Fruit fly (Drosophila melanogaster) whole organism, embryonic: Measurements from ENCODE around the gene CG5790.
A peak's percentile ranks its signal among the peaks of the same experiment; 100 is the strongest.

ENCODE experiments used
- Antp ChIP-seq: fragments of 200-800 bp; sonication (Bioruptor generic); optimal IDR thresholded peaks from 3 replicates; lab custom pipeline; 2016; ENCODE audit warnings: missing biosample characterization, missing genetic modification characterization
- BtbVII ChIP-seq: fragments of 200-800 bp; sonication (Bioruptor generic); optimal IDR thresholded peaks from 3 replicates; lab custom pipeline; 2017; ENCODE audit warnings: missing biosample characterization, mild to moderate bottlenecking, missing genetic modification characterization
- CG10462 ChIP-seq: fragments of 200-800 bp; sonication (Bioruptor generic); optimal IDR thresholded peaks from 2 replicates; lab custom pipeline; 2016; ENCODE audit warnings: missing biosample characterization, missing genetic modification characterization
- CG11560 ChIP-seq: fragments of 200-800 bp; sonication (Bioruptor generic); IDR thresholded peaks from 3 replicates; pipeline ENCODE4 v1.3.6; 2022; ENCODE audit warnings: missing biosample characterization, missing genetic modification characterization
- CG11723 ChIP-seq: fragments of 200-800 bp; sonication (Bioruptor generic); optimal IDR thresholded peaks from 2 replicates; lab custom pipeline; 2017; ENCODE audit warnings: missing biosample characterization, mild to moderate bottlenecking, missing genetic modification characterization
- CG12391 ChIP-seq: fragments of 200-800 bp; sonication (Bioruptor generic); optimal IDR thresholded peaks from 3 replicates; lab custom pipeline; 2018; ENCODE audit warnings: missing biosample characterization, mild to moderate bottlenecking, missing genetic modification characterization, moderate library complexity
- CG1603 ChIP-seq: fragments of 200-800 bp; sonication (Bioruptor generic); optimal IDR thresholded peaks from 2 replicates; lab custom pipeline; 2019; ENCODE audit warnings: missing biosample characterization, mild to moderate bottlenecking, missing genetic modification characterization, moderate library complexity
- CG16815 ChIP-seq: fragments of 200-800 bp; sonication (Bioruptor generic); optimal IDR thresholded peaks from 3 replicates; lab custom pipeline; 2017; ENCODE audit warnings: missing biosample characterization, mild to moderate bottlenecking, missing genetic modification characterization
- CG17568 ChIP-seq: fragments of 200-800 bp; sonication (Bioruptor generic); optimal IDR thresholded peaks from 2 replicates; lab custom pipeline; 2018; ENCODE audit warnings: missing biosample characterization, mild to moderate bottlenecking, missing genetic modification characterization, moderate library complexity
- CG2199 ChIP-seq: fragments of 200-800 bp; sonication (Bioruptor generic); IDR thresholded peaks from 3 replicates; pipeline ENCODE4 v1.3.6; 2022; ENCODE audit warnings: missing biosample characterization, missing genetic modification characterization
- CG3726 ChIP-seq: fragments of 200-800 bp; sonication (Bioruptor generic); IDR thresholded peaks from 3 replicates; pipeline ENCODE4, ENCODE4 v1.3.6; 2022; ENCODE audit warnings: missing biosample characterization, missing genetic modification characterization
- CG4854 ChIP-seq: fragments of 200-800 bp; sonication (Bioruptor generic); optimal IDR thresholded peaks from 2 replicates; lab custom pipeline; 2016; ENCODE audit warnings: missing biosample characterization, missing genetic modification characterization, inconsistent platforms
- CG6272 ChIP-seq: fragments of 200-800 bp; sonication (Bioruptor generic); IDR thresholded peaks from 2 replicates; pipeline ENCODE4 v1.3.6; 2022; ENCODE audit warnings: missing biosample characterization, missing genetic modification characterization
- CG6654 ChIP-seq: fragments of 200-800 bp; sonication (Bioruptor generic); optimal IDR thresholded peaks from 2 replicates; lab custom pipeline; 2017; ENCODE audit warnings: missing biosample characterization, mild to moderate bottlenecking, missing genetic modification characterization
- CG6765 ChIP-seq: fragments of 200-800 bp; sonication (Bioruptor generic); optimal IDR thresholded peaks from 3 replicates; lab custom pipeline; 2017; ENCODE audit warnings: missing biosample characterization, mild to moderate bottlenecking, missing genetic modification characterization
- CG9817 ChIP-seq: fragments of 200-800 bp; sonication (Bioruptor generic); optimal IDR thresholded peaks from 2 replicates; lab custom pipeline; 2018; ENCODE audit warnings: missing biosample characterization, mild to moderate bottlenecking, missing genetic modification characterization, moderate library complexity
- D ChIP-seq, 2 experiments: fragments of 200-800 bp in 1 of 2; fragments of >200 bp in 1 of 2; sonication (Bioruptor generic) in 1 of 2; optimal IDR thresholded peaks; 2 replicates in 1 of 2; 3 replicates in 1 of 2; lab custom pipeline; 2017; ENCODE audit warnings: mild to moderate bottlenecking in 1 of 2, missing biosample characterization in 1 of 2, missing genetic modification characterization in 1 of 2, missing genetic modification reagents in 1 of 2
- Eip74EF ChIP-seq, 2 experiments: fragments of 200-800 bp in 1 of 2; fragments of >200 bp in 1 of 2; sonication (Bioruptor generic) in 1 of 2; optimal IDR thresholded peaks; 2 replicates each; lab custom pipeline; 2017 to 2019; ENCODE audit warnings: missing biosample characterization in 2 of 2, missing genetic modification characterization in 2 of 2, mild to moderate bottlenecking in 1 of 2, moderate library complexity in 1 of 2
- Gsc ChIP-seq: fragments of 200-800 bp; sonication (Bioruptor generic); IDR thresholded peaks from 2 replicates; pipeline ENCODE4 v1.3.6; 2022; ENCODE audit warnings: missing biosample characterization, missing genetic modification characterization
- HLH3B ChIP-seq: fragments of 200-800 bp; sonication (Bioruptor generic); IDR thresholded peaks from 2 replicates; pipeline ENCODE4 v1.3.6; 2022; ENCODE audit warnings: missing biosample characterization, missing genetic modification characterization
- Pdp1 ChIP-seq, 2 experiments: fragments of 200-800 bp; sonication (Bioruptor generic); optimal IDR thresholded peaks; 3 replicates each; lab custom pipeline; 2016; ENCODE audit warnings: missing biosample characterization in 2 of 2, missing genetic modification characterization in 2 of 2, mild to moderate bottlenecking in 1 of 2, moderate library complexity in 1 of 2
- Sox102F ChIP-seq: fragments of 200-800 bp; sonication (Bioruptor generic); optimal IDR thresholded peaks from 2 replicates; lab custom pipeline; 2018; ENCODE audit warnings: missing biosample characterization, mild to moderate bottlenecking, missing genetic modification characterization, moderate library complexity
- Sry-β ChIP-seq: fragments of 200-800 bp; sonication (Bioruptor generic); optimal IDR thresholded peaks from 2 replicates; lab custom pipeline; 2018; ENCODE audit warnings: missing biosample characterization, mild to moderate bottlenecking, missing genetic modification characterization, moderate library complexity
- Ssrp ChIP-seq: fragments of 200-800 bp; sonication (Bioruptor generic); optimal IDR thresholded peaks from 2 replicates; lab custom pipeline; 2018; ENCODE audit warnings: missing biosample characterization, mild to moderate bottlenecking, missing genetic modification characterization, moderate library complexity
- Xbp1 ChIP-seq: fragments of 200-800 bp; sonication (Bioruptor generic); optimal IDR thresholded peaks from 3 replicates; lab custom pipeline; 2016; ENCODE audit warnings: missing biosample characterization, mild to moderate bottlenecking, missing genetic modification characterization
- aop ChIP-seq: fragments of 200-800 bp; sonication (Bioruptor generic); IDR thresholded peaks from 2 replicates; pipeline ENCODE4 v1.3.6; 2022; ENCODE audit warnings: missing biosample characterization, missing genetic modification characterization
- ato ChIP-seq: fragments of 200-800 bp; sonication (Bioruptor generic); IDR thresholded peaks from 2 replicates; pipeline ENCODE4 v1.3.6; 2022; ENCODE audit warnings: missing biosample characterization, missing genetic modification characterization; ENCODE audit not compliant: partially characterized antibody
- bcd ChIP-seq: fragments of 200-800 bp; sonication (Bioruptor generic); optimal IDR thresholded peaks from 2 replicates; lab custom pipeline; 2017; ENCODE audit warnings: missing biosample characterization, mild to moderate bottlenecking, missing genetic modification characterization
- crp ChIP-seq, 2 experiments: fragments of 200-800 bp; sonication (Bioruptor generic); optimal IDR thresholded peaks; 2 replicates in 1 of 2; 3 replicates in 1 of 2; lab custom pipeline; 2017; ENCODE audit warnings: missing biosample characterization in 2 of 2, missing genetic modification characterization in 2 of 2, mild to moderate bottlenecking in 1 of 2, moderate library complexity in 1 of 2
- dan ChIP-seq: fragments of 200-800 bp; sonication (Bioruptor generic); IDR thresholded peaks from 2 replicates; pipeline ENCODE4 v1.3.6; 2022; ENCODE audit warnings: missing biosample characterization, missing genetic modification characterization
- dati ChIP-seq: fragments of 200-800 bp; sonication (Bioruptor generic); IDR thresholded peaks from 2 replicates; pipeline ENCODE4 v1.3.6; 2022; ENCODE audit warnings: missing biosample characterization, missing genetic modification characterization
- dmrt11E ChIP-seq: fragments of 200-800 bp; sonication (Bioruptor generic); optimal IDR thresholded peaks from 3 replicates; lab custom pipeline; 2018; ENCODE audit warnings: missing biosample characterization, mild to moderate bottlenecking, missing genetic modification characterization, moderate library complexity
- dpn ChIP-seq, 2 experiments: fragments of 200-800 bp; sonication (Bioruptor generic); optimal IDR thresholded peaks; 3 replicates each; lab custom pipeline; 2016; ENCODE audit warnings: missing biosample characterization in 2 of 2, missing genetic modification characterization in 2 of 2
- ftz-f1 ChIP-seq: fragments of 200-800 bp; sonication (Bioruptor generic); optimal IDR thresholded peaks from 2 replicates; lab custom pipeline; 2016; ENCODE audit warnings: missing biosample characterization, missing genetic modification characterization
- gsb-n ChIP-seq: fragments of 200-800 bp; sonication (Bioruptor generic); optimal IDR thresholded peaks from 3 replicates; lab custom pipeline; 2018; ENCODE audit warnings: missing biosample characterization, mild to moderate bottlenecking, missing genetic modification characterization
- inv ChIP-seq: fragments of 200-800 bp; sonication (Bioruptor generic); IDR thresholded peaks from 2 replicates; pipeline ENCODE4 v1.3.6; 2022; ENCODE audit warnings: missing biosample characterization, missing genetic modification characterization; ENCODE audit not compliant: partially characterized antibody
- jigr1 ChIP-seq: fragments of 200-800 bp; sonication (Bioruptor generic); IDR thresholded peaks from 3 replicates; pipeline ENCODE4 v1.3.6; 2022; ENCODE audit warnings: missing biosample characterization, missing genetic modification characterization
- jing ChIP-seq: fragments of 200-800 bp; sonication (Bioruptor generic); optimal IDR thresholded peaks from 2 replicates; lab custom pipeline; 2018; ENCODE audit warnings: missing biosample characterization, mild to moderate bottlenecking, missing genetic modification characterization
- org-1 ChIP-seq: fragments of 200-800 bp; sonication (Bioruptor generic); optimal IDR thresholded peaks from 2 replicates; lab custom pipeline; 2017; ENCODE audit warnings: missing biosample characterization, missing genetic modification characterization
- ranshi ChIP-seq: fragments of 200-800 bp; sonication (Bioruptor generic); IDR thresholded peaks from 2 replicates; pipeline ENCODE4 v1.3.6; 2022; ENCODE audit warnings: missing biosample characterization, missing genetic modification characterization
- sd ChIP-seq: fragments of 200-800 bp; sonication (Bioruptor generic); optimal IDR thresholded peaks from 3 replicates; lab custom pipeline; 2018; ENCODE audit warnings: missing biosample characterization, mild to moderate bottlenecking, missing genetic modification characterization, moderate library complexity
- sens-2 ChIP-seq: fragments of 200-800 bp; sonication (Bioruptor generic); IDR thresholded peaks from 2 replicates; pipeline ENCODE4 v1.3.6; 2022; ENCODE audit warnings: missing biosample characterization, missing genetic modification characterization
- sima ChIP-seq: fragments of 200-800 bp; sonication (Bioruptor generic); optimal IDR thresholded peaks from 2 replicates; lab custom pipeline; 2016; ENCODE audit warnings: missing biosample characterization, missing genetic modification characterization
- slbo ChIP-seq: fragments of 200-800 bp; sonication (Bioruptor generic); IDR thresholded peaks from 2 replicates; pipeline ENCODE4 v1.3.6; 2022; ENCODE audit warnings: missing biosample characterization, missing genetic modification characterization
- sna ChIP-seq: fragments of 200-800 bp; sonication (Bioruptor generic); IDR thresholded peaks from 2 replicates; pipeline ENCODE4 v1.3.6; 2022; ENCODE audit warnings: missing biosample characterization, missing genetic modification characterization; ENCODE audit not compliant: partially characterized antibody
- stwl ChIP-seq: fragments of 200-800 bp; sonication (Bioruptor generic); optimal IDR thresholded peaks from 3 replicates; lab custom pipeline; 2018; ENCODE audit warnings: missing biosample characterization, mild to moderate bottlenecking, missing genetic modification characterization, moderate library complexity
- tna ChIP-seq: fragments of 200-800 bp; sonication (Bioruptor generic); IDR thresholded peaks from 2 replicates; pipeline ENCODE4 v1.3.6; 2022; ENCODE audit warnings: missing biosample characterization, missing genetic modification characterization; ENCODE audit not compliant: partially characterized antibody

Gene CG5790

dm6 chr2L:18319577-18320316 lies 25.1 kb downstream of the CG5790 start, which contains the start of gene Fas3 (continued):
- TF ChIP-seq jing (peak; percentile 2), CG4854 (GFP tag; lab: Kevin White, UChicago) (no peak), CG2199 (GFP tag; lab: Robert Waterston, UW) (peak; percentile 97), bcd (GFP tag; lab: Kevin White, UChicago) (no peak), sima (no peak), aop (GFP tag; lab: Robert Waterston, UW) (no peak), Ssrp (tag; lab: Kevin White, UChicago) (peak; percentile 1), HLH3B (GFP tag; lab: Robert Waterston, UW) (0 out of 2 replicates have a peak, but pooled peaks have one; percentile 10), Gsc (GFP tag; lab: Robert Waterston, UW) (no peak), gsb-n (tag; lab: Kevin White, UChicago) (peak; percentile 30), D (optimal IDR thresholded peaks at IDR 0.05; lab: Kevin White, UChicago) (no peak), D (GFP tag; optimal IDR thresholded peaks at IDR 0.05; lab: Kevin White, UChicago) (peak; percentile 37), CG12391 (tag; lab: Kevin White, UChicago) (no peak), stwl (tag; lab: Kevin White, UChicago) (peak; percentile 36), Pdp1 (GFP tag; optimal IDR thresholded peaks at IDR 0.05; lab: Kevin White, UChicago) (peak in 1 of 2 experiments; percentile 88), ftz-f1 (GFP tag; lab: Kevin White, UChicago) (peak; percentile 48), sna (0 out of 2 replicates have a peak, but pooled peaks have one; percentile 39), CG1603 (peak; percentile 34), CG6272 (GFP tag; lab: Robert Waterston, UW) (no peak), crp (GFP tag; optimal IDR thresholded peaks at IDR 0.05; lab: Kevin White, UChicago) (no peak), CG9817 (tag; lab: Kevin White, UChicago) (no peak), sens-2 (GFP tag; lab: Robert Waterston, UW) (0 out of 2 replicates have a peak, but pooled peaks have one; percentile 7), CG3726 (GFP tag; lab: Robert Waterston, UW) (no peak), dpn (GFP tag; optimal IDR thresholded peaks at IDR 0.05; lab: Kevin White, UChicago) (no peak), Antp (GFP tag; lab: Kevin White, UChicago) (peak; percentile 45), ato (GFP tag; lab: Robert Waterston, UW) (no peak), tna (GFP tag; lab: Robert Waterston, UW) (no peak), CG11723 (no peak), inv (no peak), jigr1 (GFP tag; lab: Robert Waterston, UW) (no peak), slbo (0 out of 2 replicates have a peak, but pooled peaks have one; percentile 7), CG16815 (GFP tag; lab: Kevin White, UChicago) (no peak), CG10462 (GFP tag; lab: Kevin White, UChicago) (no peak), org-1 (GFP tag; lab: Kevin White, UChicago) (peak; percentile 17), Sry-β (no peak), Xbp1 (GFP tag; lab: Kevin White, UChicago) (no peak), ranshi (GFP tag; lab: Robert Waterston, UW) (no peak), sd (tag; lab: Kevin White, UChicago) (peak; percentile 81), Eip74EF (GFP tag; optimal IDR thresholded peaks at IDR 0.05; lab: Kevin White, UChicago) (no peak), Sox102F (GFP tag; lab: Kevin White, UChicago) (peak; percentile 42), BtbVII (GFP tag; lab: Kevin White, UChicago) (no peak), CG6654 (no peak), CG17568 (GFP tag; lab: Kevin White, UChicago) (peak; percentile 3), dan (GFP tag; lab: Robert Waterston, UW) (no peak), CG11560 (tag; lab: Robert Waterston, UW) (no peak), CG6765 (no peak), dati (GFP tag; lab: Robert Waterston, UW) (no peak), dmrt11E (tag; lab: Kevin White, UChicago) (peak; percentile 15)
